Fruit fly (Drosophila melanogaster) whole organism, embryonic: ENCODE data around the gene Fibp.

Experiments used
- CG10565 ChIP-seq: fragments of 200-800 bp; sonication (Bioruptor generic); optimal IDR thresholded peaks from 3 replicates; lab custom pipeline; 2016; ENCODE audit warnings: missing biosample characterization, mild to moderate bottlenecking, missing genetic modification characterization
- CG10959 ChIP-seq: fragments of 200-800 bp; sonication (Bioruptor generic); IDR thresholded peaks from 2 replicates; pipeline ENCODE4 v1.3.6; 2022; ENCODE audit warnings: missing biosample characterization, missing genetic modification characterization
- CG11695 ChIP-seq: fragments of 200-800 bp; sonication (Bioruptor generic); IDR thresholded peaks from 3 replicates; pipeline ENCODE4 v1.3.6; 2022; ENCODE audit warnings: missing biosample characterization, missing genetic modification characterization
- CG12071 ChIP-seq: fragments of 200-800 bp; sonication (Bioruptor generic); optimal IDR thresholded peaks from 3 replicates; lab custom pipeline; 2018; ENCODE audit warnings: missing biosample characterization, mild to moderate bottlenecking, missing genetic modification characterization
- CG12391 ChIP-seq: fragments of 200-800 bp; sonication (Bioruptor generic); optimal IDR thresholded peaks from 3 replicates; lab custom pipeline; 2018; ENCODE audit warnings: missing biosample characterization, mild to moderate bottlenecking, missing genetic modification characterization, moderate library complexity
- CG12744 ChIP-seq: fragments of 200-800 bp; sonication (Bioruptor generic); optimal IDR thresholded peaks from 2 replicates; lab custom pipeline; 2016; ENCODE audit warnings: missing biosample characterization, missing genetic modification characterization
- CG14441 ChIP-seq: fragments of 200-800 bp; sonication (Bioruptor generic); IDR thresholded peaks from 2 replicates; pipeline ENCODE4 v1.3.6; 2022; ENCODE audit warnings: missing biosample characterization, missing genetic modification characterization
- CG14710 ChIP-seq: fragments of 200-800 bp; sonication (Bioruptor generic); optimal IDR thresholded peaks from 3 replicates; lab custom pipeline; 2019; ENCODE audit warnings: missing biosample characterization, mild to moderate bottlenecking, missing genetic modification characterization, moderate library complexity
- CG16813 ChIP-seq: fragments of 200-800 bp; sonication (Bioruptor generic); IDR thresholded peaks from 3 replicates; pipeline ENCODE4 v1.3.6; 2022; ENCODE audit warnings: missing biosample characterization, missing genetic modification characterization; ENCODE audit not compliant: partially characterized antibody
- CG17359 ChIP-seq: fragments of 200-800 bp; sonication (Bioruptor generic); optimal IDR thresholded peaks from 3 replicates; lab custom pipeline; 2018; ENCODE audit warnings: missing biosample characterization, mild to moderate bottlenecking, missing genetic modification characterization, moderate library complexity
- CG17385 ChIP-seq: fragments of 200-800 bp; sonication (Bioruptor generic); optimal IDR thresholded peaks from 3 replicates; lab custom pipeline; 2018; ENCODE audit warnings: missing biosample characterization, mild to moderate bottlenecking, missing genetic modification characterization
- CG17829 ChIP-seq: fragments of 200-800 bp; optimal IDR thresholded peaks from 2 replicates; lab custom pipeline; 2019; ENCODE audit warnings: missing biosample characterization, mild to moderate bottlenecking, missing genetic modification characterization, moderate library complexity
- CG17912 ChIP-seq: fragments of 200-800 bp; sonication (Bioruptor generic); optimal IDR thresholded peaks from 2 replicates; lab custom pipeline; 2018; ENCODE audit warnings: missing biosample characterization, mild to moderate bottlenecking, missing genetic modification characterization
- CG18476 ChIP-seq: fragments of 200-800 bp; sonication (Bioruptor generic); optimal IDR thresholded peaks from 2 replicates; lab custom pipeline; 2016; ENCODE audit warnings: missing biosample characterization, mild to moderate bottlenecking, missing genetic modification characterization
- CG18599 ChIP-seq: fragments of 200-800 bp; sonication (Bioruptor generic); optimal IDR thresholded peaks from 3 replicates; lab custom pipeline; 2017; ENCODE audit warnings: missing biosample characterization, missing genetic modification characterization, mild to moderate bottlenecking, moderate library complexity, missing genetic modification reagents
- CG18619 ChIP-seq: fragments of 200-800 bp; sonication (Bioruptor generic); optimal IDR thresholded peaks from 3 replicates; lab custom pipeline; 2017; ENCODE audit warnings: missing biosample characterization, mild to moderate bottlenecking, missing genetic modification characterization
- CG30431 ChIP-seq: fragments of 200-800 bp; sonication (Bioruptor generic); optimal IDR thresholded peaks from 2 replicates; lab custom pipeline; 2017; ENCODE audit warnings: missing biosample characterization, missing genetic modification characterization
- CG31224 ChIP-seq: fragments of 200-800 bp; sonication (Bioruptor generic); IDR thresholded peaks from 2 replicates; pipeline ENCODE4 v1.3.6; 2022; ENCODE audit warnings: missing biosample characterization, missing genetic modification characterization
- CG32767 ChIP-seq: fragments of 200-800 bp; sonication (Bioruptor generic); IDR thresholded peaks from 2 replicates; pipeline ENCODE4 v1.3.6; 2022; ENCODE audit warnings: missing biosample characterization, missing genetic modification characterization
- CG3726 ChIP-seq: fragments of 200-800 bp; sonication (Bioruptor generic); IDR thresholded peaks from 3 replicates; pipeline ENCODE4, ENCODE4 v1.3.6; 2022; ENCODE audit warnings: missing biosample characterization, missing genetic modification characterization
- CG4360 ChIP-seq: fragments of 200-800 bp; sonication (Bioruptor generic); IDR thresholded peaks from 2 replicates; pipeline ENCODE4 v1.3.6; 2022; ENCODE audit warnings: missing biosample characterization, missing genetic modification characterization
- CG4617 ChIP-seq: fragments of 200-800 bp; sonication (Bioruptor generic); optimal IDR thresholded peaks from 3 replicates; lab custom pipeline; 2016; ENCODE audit warnings: missing biosample characterization, missing genetic modification characterization, borderline replicate concordance
- CG5180 ChIP-seq: fragments of 200-800 bp; sonication (Bioruptor generic); optimal IDR thresholded peaks from 3 replicates; lab custom pipeline; 2017; ENCODE audit warnings: missing biosample characterization, missing genetic modification characterization, mild to moderate bottlenecking, moderate library complexity, missing genetic modification reagents
- CG6683 ChIP-seq: fragments of 200-800 bp; sonication (Bioruptor generic); optimal IDR thresholded peaks from 2 replicates; lab custom pipeline; 2017; ENCODE audit warnings: missing biosample characterization, mild to moderate bottlenecking, missing genetic modification characterization, missing genetic modification reagents
- CG9727 ChIP-seq: fragments of 200-800 bp; sonication (Bioruptor generic); optimal IDR thresholded peaks from 3 replicates; lab custom pipeline; 2017; ENCODE audit warnings: missing biosample characterization, mild to moderate bottlenecking, missing genetic modification characterization
- CG9817 ChIP-seq: fragments of 200-800 bp; sonication (Bioruptor generic); optimal IDR thresholded peaks from 2 replicates; lab custom pipeline; 2018; ENCODE audit warnings: missing biosample characterization, mild to moderate bottlenecking, missing genetic modification characterization, moderate library complexity
- CHES-1-like ChIP-seq: fragments of 200-800 bp; sonication (Bioruptor generic); optimal IDR thresholded peaks from 2 replicates; lab custom pipeline; 2016; ENCODE audit warnings: missing biosample characterization, missing genetic modification characterization
- Fer3 ChIP-seq: fragments of 200-800 bp; sonication (Bioruptor generic); optimal IDR thresholded peaks from 2 replicates; lab custom pipeline; 2018; ENCODE audit warnings: missing biosample characterization, mild to moderate bottlenecking, missing genetic modification characterization, moderate library complexity
- HLH54F ChIP-seq: fragments of 200-800 bp; sonication (Bioruptor generic); optimal IDR thresholded peaks from 3 replicates; lab custom pipeline; 2016; ENCODE audit warnings: missing biosample characterization, missing genetic modification characterization
- NC2β ChIP-seq: fragments of 200-800 bp; sonication (Bioruptor generic); optimal IDR thresholded peaks from 2 replicates; lab custom pipeline; 2016; ENCODE audit warnings: missing biosample characterization, missing genetic modification characterization
- Nf-YA ChIP-seq: fragments of 200-800 bp; sonication (Bioruptor generic); IDR thresholded peaks from 2 replicates; pipeline ENCODE4 v1.3.6; 2022; ENCODE audit warnings: missing biosample characterization, missing genetic modification characterization
- Poxn ChIP-seq: fragments of 200-800 bp; sonication (Bioruptor generic); IDR thresholded peaks from 2 replicates; pipeline ENCODE4 v1.3.6; 2022; ENCODE audit warnings: missing biosample characterization, missing genetic modification characterization
- Rfx ChIP-seq: fragments of 200-800 bp; sonication (Bioruptor generic); IDR thresholded peaks from 2 replicates; pipeline ENCODE4 v1.3.6; 2022; ENCODE audit warnings: missing biosample characterization, missing genetic modification characterization
- chif ChIP-seq, 2 experiments: fragments of 200-800 bp; sonication (Bioruptor generic); optimal IDR thresholded peaks; 3 replicates each; lab custom pipeline; 2016; ENCODE audit warnings: missing biosample characterization in 2 of 2, missing genetic modification characterization in 2 of 2
- croc ChIP-seq: fragments of 200-800 bp; sonication (Bioruptor generic); conservative IDR thresholded peaks from 3 replicates; pipeline ENCODE4 v1.3.6; 2022; ENCODE audit warnings: missing biosample characterization, missing genetic modification characterization
- dmrt99B ChIP-seq: fragments of 200-800 bp; sonication (Bioruptor generic); optimal IDR thresholded peaks from 2 replicates; lab custom pipeline; 2018; ENCODE audit warnings: missing biosample characterization, mild to moderate bottlenecking, missing genetic modification characterization, moderate library complexity
- exex ChIP-seq: fragments of 200-800 bp; sonication (Bioruptor generic); optimal IDR thresholded peaks from 4 replicates; lab custom pipeline; 2018; ENCODE audit warnings: missing biosample characterization, mild to moderate bottlenecking, missing genetic modification characterization, moderate library complexity
- fu2 ChIP-seq: fragments of 200-800 bp; sonication (Bioruptor generic); optimal IDR thresholded peaks from 2 replicates; lab custom pipeline; 2016; ENCODE audit warnings: missing biosample characterization, missing genetic modification characterization
- kni ChIP-seq: fragments of 200-800 bp; sonication (Bioruptor generic); optimal IDR thresholded peaks from 3 replicates; lab custom pipeline; 2017; ENCODE audit warnings: mild to moderate bottlenecking, missing biosample characterization, missing genetic modification reagents, missing genetic modification characterization
- knrl ChIP-seq: fragments of 200-800 bp; sonication (Bioruptor generic); IDR thresholded peaks from 3 replicates; pipeline ENCODE4 v1.3.6; 2022; ENCODE audit warnings: missing biosample characterization, missing genetic modification characterization; ENCODE audit not compliant: partially characterized antibody
- onecut ChIP-seq: fragments of 200-800 bp; sonication (Bioruptor generic); IDR thresholded peaks from 2 replicates; pipeline ENCODE4 v1.3.6; 2022; ENCODE audit warnings: missing biosample characterization, missing genetic modification characterization
- pb ChIP-seq: fragments of 200-800 bp; sonication (Bioruptor generic); optimal IDR thresholded peaks from 3 replicates; lab custom pipeline; 2016; ENCODE audit warnings: missing biosample characterization, missing genetic modification characterization
- salm ChIP-seq: fragments of 200-800 bp; sonication (Bioruptor generic); optimal IDR thresholded peaks from 2 replicates; lab custom pipeline; 2018; ENCODE audit warnings: missing biosample characterization, mild to moderate bottlenecking, missing genetic modification characterization
- slbo ChIP-seq: fragments of 200-800 bp; sonication (Bioruptor generic); IDR thresholded peaks from 2 replicates; pipeline ENCODE4 v1.3.6; 2022; ENCODE audit warnings: missing biosample characterization, missing genetic modification characterization
- ttk ChIP-seq: fragments of 200-800 bp; sonication (Bioruptor generic); IDR thresholded peaks from 2 replicates; pipeline ENCODE4 v2.1.2; 2022; ENCODE audit warnings: missing biosample characterization, missing genetic modification characterization
- tup ChIP-seq: fragments of 200-800 bp; sonication (Bioruptor generic); optimal IDR thresholded peaks from 2 replicates; lab custom pipeline; 2016; ENCODE audit warnings: missing biosample characterization, mild to moderate bottlenecking, missing genetic modification characterization, moderate library complexity
- twi ChIP-seq: fragments of 200-800 bp; optimal IDR thresholded peaks from 2 replicates; lab custom pipeline; 2019; ENCODE audit warnings: missing biosample characterization, mild to moderate bottlenecking, missing genetic modification characterization, moderate library complexity
- unpg ChIP-seq: fragments of 200-800 bp; sonication (Bioruptor generic); optimal IDR thresholded peaks from 3 replicates; lab custom pipeline; 2018; ENCODE audit warnings: missing biosample characterization, mild to moderate bottlenecking, missing genetic modification characterization, moderate library complexity
- zen ChIP-seq: fragments of 200-800 bp; sonication (Bioruptor generic); optimal IDR thresholded peaks from 3 replicates; lab custom pipeline; 2018; ENCODE audit warnings: missing biosample characterization, mild to moderate bottlenecking, missing genetic modification characterization, moderate library complexity
- zen2 ChIP-seq: fragments of 200-800 bp; sonication (Bioruptor generic); IDR thresholded peaks from 3 replicates; pipeline ENCODE4 v1.3.6; 2022; ENCODE audit warnings: missing biosample characterization, missing genetic modification characterization; ENCODE audit not compliant: partially characterized antibody
- zfh1 ChIP-seq: fragments of 200-800 bp; sonication (Bioruptor generic); IDR thresholded peaks from 3 replicates; pipeline ENCODE4 v1.3.6; 2022; ENCODE audit warnings: missing biosample characterization, missing genetic modification characterization

The Fibp gene

DNA sequence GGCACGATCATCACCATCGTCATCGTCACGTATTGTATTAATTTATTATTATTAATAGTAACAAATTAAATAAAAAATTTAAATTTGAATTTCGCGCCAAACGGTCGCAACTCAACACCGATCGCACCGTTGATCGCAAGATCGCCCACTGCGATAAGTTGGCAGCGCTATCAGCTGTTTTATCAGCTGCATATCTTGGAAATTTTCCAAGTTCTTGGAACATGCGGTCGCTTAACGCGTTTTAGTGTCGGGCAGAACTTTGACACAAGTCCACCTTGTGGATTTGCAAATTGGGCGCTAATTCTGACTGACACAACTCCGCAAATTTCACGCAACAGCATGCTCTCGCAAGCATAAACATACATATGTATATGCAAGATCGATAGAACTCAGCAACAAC is 43.4 kb upstream of the Fibp start (continued):
- no peak for TF ChIP-seq CG14441 (GFP tag; lab: Robert Waterston, UW)
- peak; percentile 54 for TF ChIP-seq CG17829
- peak; percentile 14 for TF ChIP-seq kni (GFP tag; lab: Kevin White, UChicago)
- TF ChIP-seq CG3726 (GFP tag; lab: Robert Waterston, UW) = no peak
- TF ChIP-seq CG18476 (GFP tag; lab: Kevin White, UChicago) = no peak
- TF ChIP-seq CG12071 (GFP tag; lab: Kevin White, UChicago) = no peak
- TF ChIP-seq CHES-1-like (GFP tag; lab: Kevin White, UChicago) = no peak
- TF ChIP-seq CG17912 (GFP tag; lab: Kevin White, UChicago) = peak; percentile 41
- no peak for TF ChIP-seq CG18619 (GFP tag; lab: Kevin White, UChicago)
- TF ChIP-seq CG17359 (tag; lab: Kevin White, UChicago) = no peak
- no peak for TF ChIP-seq zfh1 (GFP tag; lab: Robert Waterston, UW)
- no peak for TF ChIP-seq CG30431 (GFP tag; lab: Kevin White, UChicago)
- no peak for TF ChIP-seq salm (tag; lab: Kevin White, UChicago)
- TF ChIP-seq Nf-YA (GFP tag; lab: Robert Waterston, UW) = peak; percentile 37; the same call in 1 of the 2 replicates
- no peak for TF ChIP-seq croc
- TF ChIP-seq NC2β (GFP tag; lab: Kevin White, UChicago) = no peak
- no peak for TF ChIP-seq CG12744 (GFP tag; lab: Kevin White, UChicago)
- no peak for TF ChIP-seq HLH54F (GFP tag; lab: Kevin White, UChicago)
- no peak for TF ChIP-seq CG4617 (GFP tag; lab: Kevin White, UChicago)
- no peak for TF ChIP-seq chif (GFP tag; optimal IDR thresholded peaks at IDR 0.05; lab: Kevin White, UChicago)
- peak; percentile 39 for TF ChIP-seq twi (tag; lab: Kevin White, UChicago)
- TF ChIP-seq onecut (GFP tag; lab: Robert Waterston, UW) = peak; percentile 52; the same call in 1 of the 2 replicates
- TF ChIP-seq dmrt99B (tag; lab: Kevin White, UChicago) = no peak
- no peak for TF ChIP-seq tup (GFP tag; lab: Kevin White, UChicago)
- peak; percentile 13; the same call in 1 of the 2 replicates for TF ChIP-seq CG4360
- no peak for TF ChIP-seq CG9817
- TF ChIP-seq CG9727 (GFP tag; lab: Kevin White, UChicago) = no peak
- TF ChIP-seq CG31224 (GFP tag; lab: Robert Waterston, UW) = no peak
- peak; percentile 10 for TF ChIP-seq CG12391 (tag; lab: Kevin White, UChicago)
- peak; percentile 32; the same call in 1 of the 3 replicates for TF ChIP-seq CG16813 (GFP tag; lab: Robert Waterston, UW)
- TF ChIP-seq Rfx = peak; percentile 57; the same call in 1 of the 2 replicates
- TF ChIP-seq CG5180 (GFP tag; lab: Kevin White, UChicago) = no peak
- no peak for TF ChIP-seq pb (GFP tag; lab: Kevin White, UChicago)
- TF ChIP-seq knrl (GFP tag; lab: Robert Waterston, UW) = no peak
- TF ChIP-seq exex (tag; lab: Kevin White, UChicago) = peak; percentile 16
- TF ChIP-seq CG14710 (tag; lab: Kevin White, UChicago) = peak; percentile 61
- TF ChIP-seq unpg (GFP tag; lab: Kevin White, UChicago) = no peak
- TF ChIP-seq CG18599 (GFP tag; lab: Kevin White, UChicago) = peak; percentile 3
- peak; percentile 37 for TF ChIP-seq zen (tag; lab: Kevin White, UChicago)
- no peak for TF ChIP-seq zen2
- TF ChIP-seq CG17385 (GFP tag; lab: Kevin White, UChicago) = peak; percentile 8
- no peak; the same call in 1 of the 2 replicates for TF ChIP-seq slbo (GFP tag; lab: Robert Waterston, UW)
- TF ChIP-seq CG11695 (GFP tag; lab: Robert Waterston, UW) = no peak
- TF ChIP-seq CG10565 (GFP tag; lab: Kevin White, UChicago) = no peak
- no peak for TF ChIP-seq CG6683 (GFP tag; lab: Kevin White, UChicago)
- no peak for TF ChIP-seq CG32767 (GFP tag; lab: Robert Waterston, UW)
- no peak for TF ChIP-seq Fer3 (tag; lab: Kevin White, UChicago)
- TF ChIP-seq Poxn = no peak
- no peak for TF ChIP-seq CG10959 (GFP tag; lab: Robert Waterston, UW)
- no peak for TF ChIP-seq fu2 (GFP tag; lab: Kevin White, UChicago)
- no peak for TF ChIP-seq ttk (GFP tag; lab: Robert Waterston, UW)
